Fruit fly (Drosophila melanogaster): ENCODE data around the gene crp.

dm6 chr2L:16290984-16291383 is 3.5 kb upstream of the crp start, which contains the start of gene CG17329:
- TF ChIP-seq h (GFP tag; optimal IDR thresholded peaks at IDR 0.05) (no peak), Hr78 (GFP tag; optimal IDR thresholded peaks at IDR 0.05) (no peak), GATAd (GFP tag; optimal IDR thresholded peaks at IDR 0.05) (no peak), dsf (GFP tag; optimal IDR thresholded peaks at IDR 0.05; ENCODE audit: borderline replicate concordance) (no peak), Dif (GFP tag; optimal IDR thresholded peaks at IDR 0.05; ENCODE audit: partially characterized antibody) (no peak), psq (GFP tag; optimal IDR thresholded peaks at IDR 0.05) (no peak), Abd-B (GFP tag; optimal IDR thresholded peaks at IDR 0.05) (no peak), Jra (GFP tag; optimal IDR thresholded peaks at IDR 0.05) (no peak), fru (GFP tag; optimal IDR thresholded peaks at IDR 0.05) (no peak), Vsx2 (GFP tag; optimal IDR thresholded peaks at IDR 0.05; ENCODE audit: partially characterized antibody) (no peak), Dfd (GFP tag; optimal IDR thresholded peaks at IDR 0.05) (no peak), CG32264 (GFP tag; optimal IDR thresholded peaks at IDR 0.05) (no peak), OdsH (GFP tag; optimal IDR thresholded peaks at IDR 0.05) (no peak), tai (GFP tag; optimal IDR thresholded peaks at IDR 0.05) (no peak)

Measured in whole organism, wandering third instar larva.